Worm (Caenorhabditis elegans) whole organism, early embryonic: ENCODE measurements around the gene parg-2.

Experiments used
- ama-1 ChIP-seq: fragments of 150-350 bp; optimal IDR thresholded peaks from 2 replicates; lab custom pipeline; 2014
- tbx-37 ChIP-seq: fragments of 200-800 bp; sonication (Bioruptor generic); conservative IDR thresholded peaks from 2 replicates; pipeline ENCODE4 v1.3.6; 2022; ENCODE audit warnings: missing genetic modification reagents, missing genetic modification characterization, missing compliant biosample characterization
- tra-4 ChIP-seq: sonication (generic microtip); optimal IDR thresholded peaks from 2 replicates; lab custom pipeline; 2017; ENCODE audit warnings: missing genetic modification characterization, missing compliant biosample characterization

DNA sequence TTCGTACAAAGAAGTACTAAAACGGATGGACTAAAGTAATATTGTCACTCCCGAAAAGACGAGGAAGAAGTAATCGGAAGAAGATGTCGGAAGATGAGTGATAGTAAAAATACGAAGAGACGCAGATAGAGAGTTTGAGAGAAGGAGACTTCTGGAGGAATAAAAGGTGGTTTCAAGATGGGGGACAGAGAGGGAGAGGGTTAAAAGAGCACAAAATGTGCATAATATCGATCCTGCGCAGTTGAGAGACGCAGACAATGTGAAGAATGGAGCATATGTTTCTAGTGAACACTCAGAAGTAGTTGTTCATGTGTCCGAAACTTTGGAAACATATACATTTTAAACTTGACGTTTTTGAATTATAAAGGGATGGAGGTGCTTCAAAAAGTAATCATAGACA is 47.5 kb upstream of the parg-2 start:
- TF ChIP-seq ama-1 (no peak), tra-4 (no peak), tbx-37 (GFP tag; lab: Robert Waterston, UW) (no peak)
